Fruit fly (Drosophila melanogaster) whole organism, prepupa: ENCODE results near the gene CG31272.

Experiments used
- CG6792 ChIP-seq: fragments of 200-800 bp; sonication (Bioruptor generic); optimal IDR thresholded peaks from 3 replicates; lab custom pipeline; 2016; ENCODE audit warnings: missing biosample characterization, missing genetic modification characterization
- Hr38 ChIP-seq: sonication (Bioruptor generic); optimal IDR thresholded peaks from 2 replicates; lab custom pipeline; 2016; ENCODE audit warnings: missing biosample characterization, missing genetic modification characterization
- Sox14 ChIP-seq: fragments of 200-800 bp; sonication (Bioruptor generic); optimal IDR thresholded peaks from 3 replicates; lab custom pipeline; 2016; ENCODE audit warnings: missing biosample characterization, missing genetic modification characterization

- TF ChIP-seq Sox14 (GFP tag; lab: Kevin White, UChicago) (peak; percentile 34), Hr38 (GFP tag; lab: Kevin White, UChicago) (no peak), CG6792 (peak; percentile 2)
Measured at dm6 chr3R:10775246-10775645, 16.0 kb upstream of the CG31272 start.
